Fruit fly (Drosophila melanogaster) whole organism, pupa: ENCODE data around the gene jvl.

Source experiments
- CG10348 ChIP-seq: fragments of 200-800 bp; sonication (Bioruptor generic); IDR thresholded peaks from 2 replicates; pipeline ENCODE4 v1.3.6; 2022; ENCODE audit warnings: missing biosample characterization, missing genetic modification characterization
- CG12605 ChIP-seq: fragments of 200-800 bp; sonication (Bioruptor generic); IDR thresholded peaks from 2 replicates; pipeline ENCODE4 v1.3.6; 2022; ENCODE audit warnings: missing biosample characterization, missing genetic modification characterization
- CG13204 ChIP-seq: fragments of 200-800 bp; sonication (Bioruptor generic); optimal IDR thresholded peaks from 2 replicates; lab custom pipeline; 2018; ENCODE audit warnings: missing biosample characterization, mild to moderate bottlenecking, missing genetic modification characterization, moderate library complexity
- CG14655 ChIP-seq: fragments of 200-800 bp; sonication (Bioruptor generic); optimal IDR thresholded peaks from 3 replicates; lab custom pipeline; 2017; ENCODE audit warnings: mild to moderate bottlenecking, missing biosample characterization, missing genetic modification reagents, missing genetic modification characterization
- CG15710 ChIP-seq: fragments of 200-800 bp; sonication (Bioruptor generic); optimal IDR thresholded peaks from 2 replicates; lab custom pipeline; 2018; ENCODE audit warnings: missing biosample characterization, mild to moderate bottlenecking, missing genetic modification characterization, moderate library complexity
- CG17806 ChIP-seq: fragments of 200-800 bp; sonication (Bioruptor generic); optimal IDR thresholded peaks from 2 replicates; lab custom pipeline; 2018; ENCODE audit warnings: missing biosample characterization, mild to moderate bottlenecking, missing genetic modification characterization, moderate library complexity
- CG32121 ChIP-seq: fragments of 200-800 bp; sonication (Bioruptor generic); IDR thresholded peaks from 2 replicates; pipeline ENCODE4 v1.3.6; 2022; ENCODE audit warnings: missing biosample characterization, missing genetic modification characterization
- CG34367 ChIP-seq: fragments of 200-800 bp; sonication (Bioruptor generic); optimal IDR thresholded peaks from 2 replicates; lab custom pipeline; 2018; ENCODE audit warnings: missing biosample characterization, mild to moderate bottlenecking, missing genetic modification characterization
- CG4496 ChIP-seq: fragments of 200-800 bp; sonication (Bioruptor generic); IDR thresholded peaks from 3 replicates; pipeline ENCODE4 v1.3.6; 2022; ENCODE audit warnings: missing biosample characterization, missing genetic modification characterization
- CG8159 ChIP-seq: fragments of 200-800 bp; sonication (Bioruptor generic); optimal IDR thresholded peaks from 3 replicates; lab custom pipeline; 2018; ENCODE audit warnings: missing biosample characterization, mild to moderate bottlenecking, missing genetic modification characterization, moderate library complexity
- CG8301 ChIP-seq: fragments of 200-800 bp; sonication (Bioruptor generic); optimal IDR thresholded peaks from 2 replicates; lab custom pipeline; 2018; ENCODE audit warnings: missing biosample characterization, mild to moderate bottlenecking, missing genetic modification characterization
- CG9948 ChIP-seq: fragments of 200-800 bp; sonication (Bioruptor generic); optimal IDR thresholded peaks from 2 replicates; lab custom pipeline; 2018; ENCODE audit warnings: missing biosample characterization, mild to moderate bottlenecking, missing genetic modification characterization, moderate library complexity
- D1 ChIP-seq: fragments of 200-800 bp; sonication (Bioruptor generic); optimal IDR thresholded peaks from 2 replicates; lab custom pipeline; 2018; ENCODE audit warnings: missing biosample characterization, mild to moderate bottlenecking, missing genetic modification characterization, moderate library complexity
- EcR ChIP-seq: fragments of 200-800 bp; sonication (Bioruptor generic); optimal IDR thresholded peaks from 3 replicates; lab custom pipeline; 2019; ENCODE audit warnings: missing biosample characterization, missing genetic modification characterization, mild to moderate bottlenecking, moderate library complexity, missing genetic modification reagents
- Ets98B ChIP-seq: fragments of 200-800 bp; sonication (Bioruptor generic); IDR thresholded peaks from 2 replicates; pipeline ENCODE4 v1.3.6; 2022; ENCODE audit warnings: missing biosample characterization, missing genetic modification characterization
- Pif1A ChIP-seq: fragments of 200-800 bp; sonication (Bioruptor generic); optimal IDR thresholded peaks from 3 replicates; lab custom pipeline; 2016; ENCODE audit warnings: missing biosample characterization, missing genetic modification characterization
- Pif1B ChIP-seq: fragments of 200-800 bp; sonication (Bioruptor generic); optimal IDR thresholded peaks from 3 replicates; lab custom pipeline; 2016; ENCODE audit warnings: missing biosample characterization, missing genetic modification characterization
- Snoo ChIP-seq: fragments of 200-800 bp; sonication (Bioruptor generic); optimal IDR thresholded peaks from 3 replicates; lab custom pipeline; 2017; ENCODE audit warnings: missing biosample characterization, mild to moderate bottlenecking, missing genetic modification characterization, inconsistent platforms
- fd96Ca ChIP-seq: fragments of 200-800 bp; sonication (Bioruptor generic); IDR thresholded peaks from 3 replicates; pipeline ENCODE4 v1.3.6; 2022; ENCODE audit warnings: missing biosample characterization, missing genetic modification characterization
- gl ChIP-seq: fragments of 200-800 bp; sonication (Bioruptor generic); optimal IDR thresholded peaks from 2 replicates; lab custom pipeline; 2018; ENCODE audit warnings: missing biosample characterization, mild to moderate bottlenecking, missing genetic modification characterization
- rn ChIP-seq: fragments of 200-800 bp; sonication (Bioruptor generic); IDR thresholded peaks from 2 replicates; pipeline ENCODE4 v1.3.6; 2022; ENCODE audit warnings: missing biosample characterization, missing genetic modification characterization

Gene jvl

dm6 chr3R:14779733-14780278, 38.4 kb downstream of the jvl start:
- peak; percentile 16 for TF ChIP-seq CG14655 (GFP tag; lab: Kevin White, UChicago)
- no peak for TF ChIP-seq CG32121 (GFP tag; lab: Robert Waterston, UW)
- TF ChIP-seq CG4496 (GFP tag; lab: Robert Waterston, UW), result no peak
- TF ChIP-seq rn (GFP tag; lab: Robert Waterston, UW), result no peak
- no peak for TF ChIP-seq CG15710
- TF ChIP-seq CG8301 (tag; lab: Kevin White, UChicago), result peak; percentile 20
- TF ChIP-seq CG13204, result no peak
- no peak for TF ChIP-seq fd96Ca (GFP tag; lab: Robert Waterston, UW)
- TF ChIP-seq CG8159, result no peak
- no peak for TF ChIP-seq CG9948 (tag; lab: Kevin White, UChicago)
- TF ChIP-seq CG10348, result no peak
- no peak for TF ChIP-seq Pif1B (GFP tag; lab: Kevin White, UChicago)
- TF ChIP-seq, all 21 proteins: peak for 2

- TF ChIP-seq CG32121 (GFP tag; lab: Robert Waterston, UW) (no peak), CG15710 (no peak), CG13204 (no peak), rn (GFP tag; lab: Robert Waterston, UW) (no peak), Ets98B (GFP tag; lab: Robert Waterston, UW) (no peak), gl (tag; lab: Kevin White, UChicago) (no peak)
- TF ChIP-seq, all 21 proteins: peak for 0
Measured at dm6 chr3R:14780747-14781146, 39.4 kb downstream of the jvl start.

- TF ChIP-seq CG4496 (GFP tag; lab: Robert Waterston, UW), result peak; percentile 16; the same call in 1 of the 3 replicates
- no peak for TF ChIP-seq Pif1A (GFP tag; lab: Kevin White, UChicago)
- TF ChIP-seq CG8301 (tag; lab: Kevin White, UChicago), result peak; percentile 17
- TF ChIP-seq CG14655 (GFP tag; lab: Kevin White, UChicago), result peak; percentile 48
- TF ChIP-seq, all 21 proteins: peak for 3
Measured at dm6 chr3R:14785335-14785734, 44.0 kb downstream of the jvl start.

- TF ChIP-seq CG13204 (no peak), gl (tag; lab: Kevin White, UChicago) (no peak), EcR (GFP tag; lab: Kevin White, UChicago) (no peak), CG17806 (tag; lab: Kevin White, UChicago) (no peak), CG9948 (tag; lab: Kevin White, UChicago) (no peak), fd96Ca (GFP tag; lab: Robert Waterston, UW) (no peak), Pif1B (GFP tag; lab: Kevin White, UChicago) (no peak), CG12605 (GFP tag; lab: Robert Waterston, UW) (no peak), CG10348 (no peak), CG32121 (GFP tag; lab: Robert Waterston, UW) (no peak), CG14655 (GFP tag; lab: Kevin White, UChicago) (no peak), Pif1A (GFP tag; lab: Kevin White, UChicago) (no peak), CG15710 (no peak), CG8159 (no peak), CG4496 (GFP tag; lab: Robert Waterston, UW) (no peak), CG8301 (tag; lab: Kevin White, UChicago) (no peak)
Measured at dm6 chr3R:14786669-14787068, 45.3 kb downstream of the jvl start.

dm6 chr3R:14796294-14796693, 54.9 kb downstream of the jvl start, which contains the start of gene CG14855:
Gene CG14855, plus strand, starts transcription at chr3R:14796305.
- TF ChIP-seq EcR (GFP tag; lab: Kevin White, UChicago) (peak; percentile 47), CG10348 (no peak)
- TF ChIP-seq, all 21 proteins: peak for 1

- TF ChIP-seq Ets98B (GFP tag; lab: Robert Waterston, UW) (no peak; the same call in 1 of the 2 replicates), CG32121 (GFP tag; lab: Robert Waterston, UW) (peak; percentile 10; the same call in 1 of the 2 replicates)
Measured at dm6 chr3R:14798626-14799258, 57.4 kb downstream of the jvl start, which contains the start of gene CG14856. Gene CG14856, plus strand, starts transcription at chr3R:14798986.

dm6 chr3R:14801407-14801806, 60.0 kb downstream of the jvl start, which contains the start of gene CG14857:
Gene CG14857, plus strand, starts transcription at chr3R:14801773.
- TF ChIP-seq CG13204 (no peak), Ets98B (GFP tag; lab: Robert Waterston, UW) (no peak), rn (GFP tag; lab: Robert Waterston, UW) (no peak), CG12605 (GFP tag; lab: Robert Waterston, UW) (no peak), D1 (no peak)

- no peak for TF ChIP-seq Snoo (tag; lab: Kevin White, UChicago)
- no peak for TF ChIP-seq CG9948 (tag; lab: Kevin White, UChicago)
- TF ChIP-seq CG8301 (tag; lab: Kevin White, UChicago), result no peak
- TF ChIP-seq CG14655 (GFP tag; lab: Kevin White, UChicago), result no peak
- no peak for TF ChIP-seq CG8159
- no peak for TF ChIP-seq fd96Ca (GFP tag; lab: Robert Waterston, UW)
- TF ChIP-seq CG12605 (GFP tag; lab: Robert Waterston, UW), result no peak
- TF ChIP-seq CG32121 (GFP tag; lab: Robert Waterston, UW), result no peak
- TF ChIP-seq CG10348, result no peak
- TF ChIP-seq EcR (GFP tag; lab: Kevin White, UChicago), result no peak
- TF ChIP-seq CG4496 (GFP tag; lab: Robert Waterston, UW), result no peak
- no peak for TF ChIP-seq CG34367 (tag; lab: Kevin White, UChicago)
- TF ChIP-seq gl (tag; lab: Kevin White, UChicago), result no peak
Measured at dm6 chr3R:14810703-14811102, 69.3 kb downstream of the jvl start.
